Fruit fly (Drosophila melanogaster) whole organism, prepupa: ENCODE data around the gene CG10809.

Experiments used
- Blimp-1 ChIP-seq: fragments of 200-800 bp; sonication (Bioruptor generic); optimal IDR thresholded peaks from 3 replicates; lab custom pipeline; 2017; ENCODE audit warnings: missing biosample characterization, missing genetic modification characterization, mild to moderate bottlenecking, moderate library complexity, missing genetic modification reagents
- CG11294 ChIP-seq: fragments of 200-800 bp; sonication (Bioruptor generic); IDR thresholded peaks from 2 replicates; pipeline ENCODE4 v1.3.6; 2022; ENCODE audit warnings: missing biosample characterization, missing genetic modification characterization
- CG11762 ChIP-seq: fragments of 200-800 bp; sonication (Bioruptor generic); optimal IDR thresholded peaks from 3 replicates; lab custom pipeline; 2016; ENCODE audit warnings: missing biosample characterization, missing genetic modification characterization; ENCODE audit not compliant: insufficient read depth
- CG15336 ChIP-seq: fragments of 200-800 bp; sonication (Bioruptor generic); IDR thresholded peaks from 2 replicates; pipeline ENCODE4 v1.3.6; 2022; ENCODE audit warnings: missing biosample characterization, missing genetic modification characterization
- CG16779 ChIP-seq: fragments of 200-800 bp; sonication (Bioruptor generic); optimal IDR thresholded peaks from 3 replicates; lab custom pipeline; 2017; ENCODE audit warnings: missing biosample characterization, mild to moderate bottlenecking, missing genetic modification characterization
- CG3032 ChIP-seq: fragments of 200-800 bp; optimal IDR thresholded peaks from 2 replicates; lab custom pipeline; 2019; ENCODE audit warnings: missing biosample characterization, mild to moderate bottlenecking, missing genetic modification characterization, moderate library complexity
- CG31627 ChIP-seq: fragments of 200-800 bp; sonication (Bioruptor generic); optimal IDR thresholded peaks from 3 replicates; lab custom pipeline; 2016; ENCODE audit warnings: missing biosample characterization, missing genetic modification characterization
- CG4318 ChIP-seq: fragments of 200-800 bp; sonication (Bioruptor generic); optimal IDR thresholded peaks from 3 replicates; lab custom pipeline; 2017; ENCODE audit warnings: missing biosample characterization, mild to moderate bottlenecking, missing genetic modification characterization
- CG6163 ChIP-seq: fragments of 200-800 bp; sonication (Bioruptor generic); IDR thresholded peaks from 3 replicates; pipeline ENCODE4 v1.3.6; 2022; ENCODE audit warnings: missing biosample characterization, missing genetic modification characterization
- CG6276 ChIP-seq: fragments of 200-800 bp; sonication (Bioruptor generic); optimal IDR thresholded peaks from 2 replicates; lab custom pipeline; 2017; ENCODE audit warnings: missing biosample characterization, mild to moderate bottlenecking, missing genetic modification characterization
- CG6792 ChIP-seq: fragments of 200-800 bp; sonication (Bioruptor generic); optimal IDR thresholded peaks from 3 replicates; lab custom pipeline; 2016; ENCODE audit warnings: missing biosample characterization, missing genetic modification characterization
- CG8119 ChIP-seq: fragments of 200-800 bp; sonication (Bioruptor generic); IDR thresholded peaks from 3 replicates; pipeline ENCODE4 v1.3.6; 2022; ENCODE audit warnings: missing biosample characterization, missing genetic modification characterization
- Eip78C ChIP-seq: fragments of 200-800 bp; sonication (Bioruptor generic); peaks from one replicate; lab custom pipeline; 2016; ENCODE audit warnings: missing biosample characterization, missing genetic modification characterization
- Lpt ChIP-seq: fragments of 200-800 bp; sonication (Bioruptor generic); optimal IDR thresholded peaks from 3 replicates; lab custom pipeline; 2016; ENCODE audit warnings: missing biosample characterization, missing genetic modification characterization
- Met ChIP-seq: fragments of 200-800 bp; sonication (Bioruptor generic); optimal IDR thresholded peaks from 3 replicates; lab custom pipeline; 2016; ENCODE audit warnings: missing biosample characterization, missing genetic modification characterization
- OdsH ChIP-seq: fragments of 200-800 bp; sonication (Bioruptor generic); optimal IDR thresholded peaks from 3 replicates; lab custom pipeline; 2016; ENCODE audit warnings: missing biosample characterization, missing genetic modification characterization
- Smox ChIP-seq: fragments of 200-800 bp; sonication (Bioruptor generic); optimal IDR thresholded peaks from 3 replicates; lab custom pipeline; 2016; ENCODE audit warnings: missing biosample characterization, missing genetic modification characterization
- Sox15 ChIP-seq: fragments of 200-800 bp; sonication (Bioruptor generic); optimal IDR thresholded peaks from 3 replicates; lab custom pipeline; 2016; ENCODE audit warnings: missing biosample characterization, missing genetic modification characterization
- achi ChIP-seq: fragments of 200-800 bp; sonication (Bioruptor generic); optimal IDR thresholded peaks from 3 replicates; lab custom pipeline; 2016; ENCODE audit warnings: missing biosample characterization, missing genetic modification characterization
- dac ChIP-seq: fragments of 200-800 bp; sonication (Bioruptor generic); optimal IDR thresholded peaks from 2 replicates; lab custom pipeline; 2017; ENCODE audit warnings: missing biosample characterization, mild to moderate bottlenecking, missing genetic modification characterization
- dsx ChIP-seq: fragments of 200-800 bp; optimal IDR thresholded peaks from 3 replicates; lab custom pipeline; 2019; ENCODE audit warnings: missing biosample characterization, mild to moderate bottlenecking, missing genetic modification characterization, moderate library complexity; ENCODE audit not compliant: poor library complexity, severe bottlenecking
- eg ChIP-seq: fragments of 200-800 bp; sonication (Bioruptor generic); IDR thresholded peaks from 3 replicates; pipeline ENCODE4 v1.3.6; 2022; ENCODE audit warnings: missing biosample characterization, missing genetic modification characterization
- esn ChIP-seq: fragments of 200-800 bp; sonication (Bioruptor generic); optimal IDR thresholded peaks from 2 replicates; lab custom pipeline; 2016; ENCODE audit warnings: missing biosample characterization, mild to moderate bottlenecking, missing genetic modification characterization, moderate library complexity
- fd59A ChIP-seq: fragments of 200-800 bp; sonication (Bioruptor generic); optimal IDR thresholded peaks from 2 replicates; lab custom pipeline; 2017; ENCODE audit warnings: missing biosample characterization, mild to moderate bottlenecking, missing genetic modification characterization, missing genetic modification reagents
- fkh ChIP-seq: fragments of 200-800 bp; sonication (Bioruptor generic); optimal IDR thresholded peaks from 3 replicates; lab custom pipeline; 2017; ENCODE audit warnings: missing biosample characterization, mild to moderate bottlenecking, missing genetic modification characterization, moderate library complexity
- net ChIP-seq: fragments of 200-800 bp; sonication (Bioruptor generic); optimal IDR thresholded peaks from 3 replicates; lab custom pipeline; 2016; ENCODE audit warnings: missing biosample characterization, missing genetic modification characterization
- ss ChIP-seq, 2 experiments: fragments of 200-800 bp; sonication (Bioruptor generic); optimal IDR thresholded peaks; 2 replicates in 1 of 2; 3 replicates in 1 of 2; lab custom pipeline; 2017 to 2018; ENCODE audit warnings: mild to moderate bottlenecking in 2 of 2, missing biosample characterization in 2 of 2, missing genetic modification characterization in 2 of 2, moderate library complexity in 1 of 2
- svp ChIP-seq: fragments of 200-800 bp; sonication (Bioruptor generic); peaks from one replicate; lab custom pipeline; 2016; ENCODE audit warnings: missing biosample characterization, missing genetic modification characterization

Gene CG10809

DNA sequence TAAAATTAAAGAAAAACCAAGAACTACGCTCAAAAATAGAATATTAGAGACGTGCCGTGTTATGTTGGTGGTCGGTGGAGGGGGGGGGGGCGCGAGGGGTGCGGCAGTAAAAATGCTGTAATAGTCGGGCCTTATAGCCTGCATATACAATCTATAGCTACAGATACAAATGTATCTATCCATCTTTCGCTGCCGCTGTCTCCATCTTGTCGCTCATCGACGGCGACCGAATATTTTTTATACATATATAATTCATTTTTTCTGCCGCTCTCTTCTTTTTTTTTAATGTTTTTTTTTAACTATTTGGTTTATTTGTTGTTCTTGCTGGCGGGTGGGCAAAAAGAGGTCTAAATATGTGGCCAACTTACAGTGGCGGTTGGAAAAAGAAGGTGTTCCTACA lies 45.1 kb downstream of the CG10809 start:
- no peak for TF ChIP-seq svp (GFP tag; lab: Kevin White, UChicago)
- TF ChIP-seq OdsH (GFP tag; lab: Kevin White, UChicago) = no peak
- no peak for TF ChIP-seq ss (GFP tag; optimal IDR thresholded peaks at IDR 0.05; lab: Kevin White, UChicago)
- TF ChIP-seq CG6163 (GFP tag; lab: Robert Waterston, UW) = 0 out of 3 replicates have a peak, but pooled peaks have one; percentile 26
- TF ChIP-seq CG6792 = no peak
- no peak for TF ChIP-seq CG16779 (tag; lab: Kevin White, UChicago)
- TF ChIP-seq Sox15 (GFP tag; lab: Kevin White, UChicago) = no peak
- no peak for TF ChIP-seq CG4318 (GFP tag; lab: Kevin White, UChicago)
- TF ChIP-seq dac (GFP tag; lab: Kevin White, UChicago) = no peak
- no peak for TF ChIP-seq Eip78C
- peak; percentile 2 for TF ChIP-seq CG6276 (GFP tag; lab: Kevin White, UChicago)
- no peak for TF ChIP-seq achi (GFP tag; lab: Kevin White, UChicago)
- no peak for TF ChIP-seq fd59A (GFP tag; lab: Kevin White, UChicago)
- TF ChIP-seq CG3032 (tag; lab: Kevin White, UChicago) = no peak
- no peak for TF ChIP-seq esn
- TF ChIP-seq Smox = no peak
- no peak for TF ChIP-seq CG11294 (GFP tag; lab: Robert Waterston, UW)
- TF ChIP-seq CG15336 (GFP tag; lab: Robert Waterston, UW) = peak; percentile 52; the same call in 1 of the 2 replicates
- TF ChIP-seq fkh (GFP tag; lab: Kevin White, UChicago) = no peak
- no peak for TF ChIP-seq Met
- peak; percentile 84 for TF ChIP-seq eg (GFP tag; lab: Robert Waterston, UW)
- TF ChIP-seq CG8119 (GFP tag; lab: Robert Waterston, UW) = peak; percentile 47
- no peak for TF ChIP-seq CG11762 (GFP tag; lab: Kevin White, UChicago)
- no peak for TF ChIP-seq dsx (GFP tag; lab: Kevin White, UChicago)
- TF ChIP-seq Lpt (GFP tag; lab: Kevin White, UChicago) = peak; percentile 17

- no peak for TF ChIP-seq CG31627 (GFP tag; lab: Kevin White, UChicago)
- no peak for TF ChIP-seq CG6163 (GFP tag; lab: Robert Waterston, UW)
- TF ChIP-seq Blimp-1 (GFP tag; lab: Kevin White, UChicago) = no peak
- TF ChIP-seq net = no peak
These were observed 46.3 kb downstream of the CG10809 start, which contains the start of gene CG43897 for dm6 chr3L:9813345-9813897. TSS of gene CG43897 (plus strand) at chr3L:9813847.
